Worm (Caenorhabditis elegans) whole organism, L1 larva: Measurements from ENCODE around the gene set-9.

Source experiments
- C34B4.2 ChIP-seq: sonication (generic microtip); optimal IDR thresholded peaks from 2 replicates; lab custom pipeline; 2017; ENCODE audit warnings: mild to moderate bottlenecking, missing genetic modification characterization, missing compliant biosample characterization
- blmp-1 ChIP-seq: fragments of 150-350 bp; optimal IDR thresholded peaks from 2 replicates; lab custom pipeline; 2014; ENCODE audit warnings: missing biosample characterization, missing genetic modification characterization
- ceh-8 ChIP-seq: fragments of 200-800 bp; sonication (Bioruptor generic); optimal IDR thresholded peaks from 2 replicates; lab custom pipeline; 2018; ENCODE audit warnings: mild to moderate bottlenecking, missing genetic modification characterization, moderate library complexity, missing compliant biosample characterization
- ceh-82 ChIP-seq, 3 experiments: fragments of 150-350 bp in 1 of 3; sonication (generic microtip) in 2 of 3; optimal IDR thresholded peaks; 2 replicates each; lab custom pipeline; 2014 to 2017; ENCODE audit warnings: missing biosample characterization in 3 of 3, missing genetic modification characterization in 3 of 3
- ceh-88 ChIP-seq: fragments of 200-800 bp; sonication (Bioruptor generic); IDR thresholded peaks from 2 replicates; pipeline ENCODE4 v1.3.6; 2022; ENCODE audit warnings: missing genetic modification characterization, missing compliant biosample characterization
- dpl-1 ChIP-seq, 3 experiments: fragments of 150-350 bp in 2 of 3; sonication (generic microtip) in 1 of 3; optimal IDR thresholded peaks; 2 replicates each; lab custom pipeline; 2014 to 2017; ENCODE audit warnings: missing biosample characterization in 3 of 3, missing genetic modification characterization in 3 of 3, missing genetic modification reagents in 3 of 3
- efl-1 ChIP-seq, 4 experiments: fragments of 150-350 bp; optimal IDR thresholded peaks in 3 of 4; peaks in 1 of 4; 1 replicate in 1 of 4; 2 replicates in 3 of 4; lab custom pipeline; 2014; ENCODE audit warnings: missing biosample characterization in 2 of 4, missing genetic modification characterization in 2 of 4, missing genetic modification reagents in 2 of 4
- efl-3 ChIP-seq: fragments of 200-800 bp; sonication (Bioruptor generic); optimal IDR thresholded peaks from 2 replicates; lab custom pipeline; 2018; ENCODE audit warnings: mild to moderate bottlenecking, missing genetic modification characterization, missing compliant biosample characterization
- egl-27 ChIP-seq, 2 experiments: fragments of 150-350 bp in 1 of 2; sonication (generic microtip); optimal IDR thresholded peaks; 3 replicates each; lab custom pipeline; 2017 to 2018; ENCODE audit warnings: missing biosample characterization in 2 of 2, missing genetic modification characterization in 2 of 2, missing genetic modification reagents in 2 of 2
- elt-2 ChIP-seq: sonication (generic microtip); optimal IDR thresholded peaks from 2 replicates; lab custom pipeline; 2016; ENCODE audit warnings: missing genetic modification characterization, mild to moderate bottlenecking, inconsistent platforms, missing compliant biosample characterization, missing genetic modification reagents
- ets-5 ChIP-seq: fragments of 200-800 bp; sonication (Bioruptor generic); IDR thresholded peaks from 2 replicates; pipeline ENCODE4 v1.3.6; 2022; ENCODE audit warnings: missing genetic modification characterization, missing compliant biosample characterization
- fkh-8 ChIP-seq: sonication (generic microtip); optimal IDR thresholded peaks from 2 replicates; lab custom pipeline; 2016; ENCODE audit warnings: mild to moderate bottlenecking, missing genetic modification characterization, missing compliant biosample characterization
- grh-1 ChIP-seq: fragments of 200-800 bp; sonication (Bioruptor generic); IDR thresholded peaks from 2 replicates; pipeline ENCODE4 v1.3.6; 2022; ENCODE audit warnings: missing genetic modification reagents, missing genetic modification characterization, missing compliant biosample characterization
- hlh-4 ChIP-seq: sonication (generic microtip); optimal IDR thresholded peaks from 2 replicates; lab custom pipeline; 2016; ENCODE audit warnings: mild to moderate bottlenecking, missing genetic modification characterization, missing compliant biosample characterization
- isw-1 ChIP-seq: fragments of 200-800 bp; sonication (Bioruptor generic); IDR thresholded peaks from 2 replicates; pipeline ENCODE4 v1.3.6; 2022; ENCODE audit warnings: missing genetic modification characterization, missing compliant biosample characterization
- lin-13 ChIP-seq: fragments of 150-350 bp; optimal IDR thresholded peaks from 2 replicates; lab custom pipeline; 2014; ENCODE audit warnings: missing biosample characterization, missing genetic modification reagents, missing genetic modification characterization
- lin-14 ChIP-seq: fragments of 200-800 bp; sonication (Bioruptor generic); optimal IDR thresholded peaks from 2 replicates; lab custom pipeline; 2018; ENCODE audit warnings: mild to moderate bottlenecking, missing genetic modification characterization, moderate library complexity, missing compliant biosample characterization
- lin-15B ChIP-seq: fragments of 150-350 bp; sonication (generic microtip); optimal IDR thresholded peaks from 3 replicates; lab custom pipeline; 2014; ENCODE audit warnings: missing biosample characterization, missing genetic modification characterization
- lin-35 ChIP-seq, 2 experiments: fragments of 150-350 bp; optimal IDR thresholded peaks; 2 replicates each; lab custom pipeline; 2014; ENCODE audit warnings: missing biosample characterization in 2 of 2, missing genetic modification characterization in 2 of 2, missing genetic modification reagents in 2 of 2
- lsy-2 ChIP-seq, 2 experiments: fragments of 150-350 bp; optimal IDR thresholded peaks; 2 replicates each; lab custom pipeline; 2014; ENCODE audit warnings: missing biosample characterization in 2 of 2, missing genetic modification characterization in 2 of 2
- mef-2 ChIP-seq: fragments of 150-350 bp; optimal IDR thresholded peaks from 2 replicates; lab custom pipeline; 2014; ENCODE audit warnings: missing biosample characterization, missing genetic modification characterization
- nhr-20 ChIP-seq: sonication (generic microtip); optimal IDR thresholded peaks from 2 replicates; lab custom pipeline; 2016; ENCODE audit warnings: mild to moderate bottlenecking, missing genetic modification characterization, missing compliant biosample characterization
- nhr-237 ChIP-seq: fragments of 150-350 bp; optimal IDR thresholded peaks from 2 replicates; lab custom pipeline; 2014; ENCODE audit warnings: missing biosample characterization, missing genetic modification characterization
- nhr-84 ChIP-seq: sonication (generic microtip); optimal IDR thresholded peaks from 2 replicates; lab custom pipeline; 2017; ENCODE audit warnings: missing biosample characterization, missing genetic modification characterization
- nhr-85 ChIP-seq: sonication (generic microtip); peaks from one replicate; lab custom pipeline; 2016; ENCODE audit warnings: missing genetic modification characterization, inconsistent platforms, missing compliant biosample characterization
- pqm-1 ChIP-seq: sonication (generic microtip); optimal IDR thresholded peaks from 3 replicates; lab custom pipeline; 2017; ENCODE audit warnings: missing biosample characterization, missing genetic modification characterization
- rnt-1 ChIP-seq: sonication (generic microtip); optimal IDR thresholded peaks from 2 replicates; lab custom pipeline; 2016; ENCODE audit warnings: mild to moderate bottlenecking, missing genetic modification characterization, moderate library complexity, missing compliant biosample characterization
- snpc-4 ChIP-seq: fragments of 150-350 bp; optimal IDR thresholded peaks from 2 replicates; lab custom pipeline; 2014; ENCODE audit warnings: missing biosample characterization, missing genetic modification characterization
- sox-4 ChIP-seq: sonication (generic microtip); optimal IDR thresholded peaks from 2 replicates; lab custom pipeline; 2016; ENCODE audit warnings: missing genetic modification characterization, missing compliant biosample characterization
- sptf-1 ChIP-seq: fragments of 150-350 bp; optimal IDR thresholded peaks from 2 replicates; lab custom pipeline; 2014; ENCODE audit warnings: missing biosample characterization, missing genetic modification characterization
- sup-37 ChIP-seq: fragments of 200-800 bp; sonication (Bioruptor generic); optimal IDR thresholded peaks from 2 replicates; lab custom pipeline; 2018; ENCODE audit warnings: mild to moderate bottlenecking, missing genetic modification characterization, missing compliant biosample characterization
- unc-62 ChIP-seq: fragments of 150-350 bp; optimal IDR thresholded peaks from 2 replicates; lab custom pipeline; 2014; ENCODE audit warnings: missing biosample characterization, missing genetic modification reagents, missing genetic modification characterization
- unc-86 ChIP-seq: sonication (generic microtip); optimal IDR thresholded peaks from 2 replicates; lab custom pipeline; 2016; ENCODE audit warnings: missing genetic modification characterization, missing compliant biosample characterization
- unc-98 ChIP-seq: fragments of 200-800 bp; sonication (Bioruptor generic); IDR thresholded peaks from 2 replicates; pipeline ENCODE4 v1.3.6; 2022; ENCODE audit warnings: missing genetic modification characterization, missing compliant biosample characterization
- vab-15 ChIP-seq: sonication (generic microtip); optimal IDR thresholded peaks from 2 replicates; lab custom pipeline; 2017; ENCODE audit warnings: missing genotype, mild to moderate bottlenecking, missing genetic modification characterization, missing compliant biosample characterization
- ztf-11 ChIP-seq, 2 experiments: sonication (generic microtip); optimal IDR thresholded peaks; 2 replicates each; lab custom pipeline; 2016 to 2017; ENCODE audit warnings: missing genetic modification characterization in 2 of 2, missing biosample characterization in 1 of 2, missing compliant biosample characterization in 1 of 2

The set-9 gene

DNA sequence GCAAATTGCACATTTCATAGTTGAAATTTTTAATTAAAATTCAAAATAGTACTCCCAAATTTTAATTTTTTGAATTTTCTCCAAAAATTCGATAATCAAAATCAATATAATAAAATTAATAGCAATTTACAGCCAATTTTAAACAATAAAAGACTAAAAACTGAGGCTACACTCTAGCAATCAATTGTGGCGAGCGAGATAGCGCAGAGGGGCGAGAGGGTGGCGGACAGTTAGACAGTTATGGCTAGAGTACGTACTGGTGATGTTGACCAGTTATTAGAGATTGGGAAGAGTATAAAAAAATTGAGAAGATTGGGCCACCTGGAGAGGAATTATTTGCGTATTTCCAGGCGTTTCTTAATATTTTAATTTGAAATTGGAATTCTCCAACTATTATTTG, 30.0 kb upstream of the set-9 start, which contains the start of gene nhr-78 (continued):
- TF ChIP-seq unc-86 (tag; lab: Kevin White, UChicago) (peak; percentile 8), nhr-84 (tag; lab: Kevin White, UChicago) (no peak), ztf-11 (tag; optimal IDR thresholded peaks at IDR 0.05; lab: Kevin White, UChicago) (no peak), egl-27 (tag; optimal IDR thresholded peaks at IDR 0.05; lab: Kevin White, UChicago) (no peak), sup-37 (GFP tag; lab: Kevin White, UChicago) (no peak), snpc-4 (no peak), mef-2 (no peak), nhr-20 (tag; lab: Kevin White, UChicago) (peak; percentile 52), nhr-85 (tag; lab: Kevin White, UChicago) (peak; percentile 74), efl-1 (optimal IDR thresholded peaks at IDR 0.05; lab: Kevin White, UChicago) (peak; percentile 45 to 50), efl-1 (GFP tag; optimal IDR thresholded peaks at IDR 0.05 in 1 of 2; lab: Kevin White, UChicago) (peak; percentile 33 to 93), dpl-1 (GFP tag; optimal IDR thresholded peaks at IDR 0.05; lab: Kevin White, UChicago) (peak in 2 of 3 experiments; percentile 23 to 24), sptf-1 (no peak), blmp-1 (tag; lab: Kevin White, UChicago) (peak; percentile 8), pqm-1 (tag; lab: Kevin White, UChicago) (no peak), ceh-82 (tag; optimal IDR thresholded peaks at IDR 0.05; lab: Kevin White, UChicago) (peak in 2 of 3 experiments; percentile 20 to 21), ets-5 (GFP tag; lab: Robert Waterston, UW) (no peak), unc-62 (GFP tag; lab: Kevin White, UChicago) (no peak), unc-98 (GFP tag; lab: Robert Waterston, UW) (no peak)

ce11 chrIV:4284020-4284419, 23.7 kb upstream of the set-9 start, which contains the start of gene F15E6.6:
F15E6.6 (minus strand) TSS chrIV:4284120.
- TF ChIP-seq sptf-1 (no peak), lin-14 (no peak), ceh-88 (GFP tag; lab: Robert Waterston, UW) (no peak), lsy-2 (tag; optimal IDR thresholded peaks at IDR 0.05; lab: Kevin White, UChicago) (no peak), ceh-8 (GFP tag; lab: Kevin White, UChicago) (no peak), hlh-4 (tag; lab: Kevin White, UChicago) (no peak), lin-35 (GFP tag; optimal IDR thresholded peaks at IDR 0.05; lab: Kevin White, UChicago) (no peak), C34B4.2 (tag; lab: Kevin White, UChicago) (no peak), fkh-8 (tag; lab: Kevin White, UChicago) (no peak), lin-15B (tag; lab: Kevin White, UChicago) (no peak), snpc-4 (no peak), egl-27 (tag; optimal IDR thresholded peaks at IDR 0.05; lab: Kevin White, UChicago) (no peak), isw-1 (no peak), lin-13 (GFP tag; lab: Kevin White, UChicago) (no peak), grh-1 (GFP tag; lab: Robert Waterston, UW) (no peak)

DNA sequence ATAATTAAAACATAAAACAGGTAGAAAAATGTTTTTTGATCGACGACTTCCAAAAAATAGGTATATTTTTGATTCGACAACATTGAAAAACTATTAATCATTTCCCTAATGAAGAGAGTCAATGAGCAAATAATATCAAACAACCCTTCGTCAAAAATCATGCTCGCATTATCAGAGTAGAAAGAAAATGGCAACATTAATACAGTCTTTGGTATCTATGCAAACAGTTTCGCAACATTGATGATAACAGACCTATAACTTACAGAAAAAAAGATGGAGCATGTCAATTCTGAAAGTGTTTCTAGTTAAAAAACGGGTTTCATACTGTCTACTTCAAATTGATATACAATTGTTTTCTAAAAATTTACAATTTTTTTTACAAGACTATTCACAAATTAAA, 22.7 kb upstream of the set-9 start:
- TF ChIP-seq efl-1 (optimal IDR thresholded peaks at IDR 0.05; lab: Kevin White, UChicago) (no peak), efl-1 (GFP tag; optimal IDR thresholded peaks at IDR 0.05 in 1 of 2; lab: Kevin White, UChicago) (peak in 1 of 2 experiments; percentile 0), elt-2 (tag; lab: Kevin White, UChicago) (peak; percentile 29), nhr-85 (tag; lab: Kevin White, UChicago) (no peak)

ce11 chrIV:4288332-4288731, 19.4 kb upstream of the set-9 start, which contains the start of gene srv-4:
srv-4 (minus strand) TSS chrIV:4288432.
- TF ChIP-seq fkh-8 (tag; lab: Kevin White, UChicago) = peak; percentile 13
- TF ChIP-seq hlh-4 (tag; lab: Kevin White, UChicago) = peak; percentile 46
- TF ChIP-seq lin-35 (GFP tag; optimal IDR thresholded peaks at IDR 0.05; lab: Kevin White, UChicago) = peak in 1 of 2 experiments; percentile 20
- no peak for TF ChIP-seq nhr-237 (tag; lab: Kevin White, UChicago)

DNA sequence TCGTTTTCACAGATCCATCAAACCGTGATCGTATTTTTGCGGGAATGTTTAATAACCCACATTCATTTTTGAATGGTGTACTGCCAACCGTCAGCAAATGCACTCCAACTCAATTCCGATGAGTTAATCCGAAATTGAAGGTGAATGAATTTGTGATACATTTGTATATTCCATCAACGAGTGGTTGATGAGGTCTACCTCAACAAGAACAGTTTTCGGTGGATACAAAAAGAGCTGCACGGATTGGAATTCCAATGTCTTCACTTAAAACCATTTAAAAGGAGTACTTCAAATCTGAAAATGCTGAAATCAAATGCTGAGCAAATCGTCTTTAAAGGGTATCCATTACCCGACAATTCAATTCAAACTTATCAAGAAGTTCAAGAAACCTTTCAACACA, 18.4 kb upstream of the set-9 start, which contains the start of gene F15E6.5:
Gene F15E6.5, plus strand, starts transcription at position 301 of the 400 bp plus-strand sequence.
- TF ChIP-seq elt-2 (tag; lab: Kevin White, UChicago) (no peak), lsy-2 (tag; optimal IDR thresholded peaks at IDR 0.05; lab: Kevin White, UChicago) (no peak), isw-1 (no peak), sox-4 (tag; lab: Kevin White, UChicago) (no peak), efl-1 (optimal IDR thresholded peaks at IDR 0.05; lab: Kevin White, UChicago) (no peak), efl-1 (GFP tag; optimal IDR thresholded peaks at IDR 0.05 in 1 of 2; lab: Kevin White, UChicago) (no peak), unc-86 (tag; lab: Kevin White, UChicago) (no peak), vab-15 (tag; lab: Kevin White, UChicago) (no peak), efl-3 (GFP tag; lab: Kevin White, UChicago) (no peak), rnt-1 (no peak), pqm-1 (tag; lab: Kevin White, UChicago) (no peak)
